Worm (Caenorhabditis elegans) whole organism, L3 larva: ENCODE results near the gene F19B6.10.

Source experiments
- R02D3.7 ChIP-seq: fragments of 150-350 bp; optimal IDR thresholded peaks from 2 replicates; lab custom pipeline; 2014; ENCODE audit warnings: missing biosample characterization, missing genetic modification characterization
- aly-2 ChIP-seq: fragments of 150-350 bp; optimal IDR thresholded peaks from 2 replicates; lab custom pipeline; 2014; ENCODE audit warnings: missing biosample characterization, missing genetic modification characterization
- ama-1 ChIP-seq: fragments of 150-350 bp; optimal IDR thresholded peaks from 2 replicates; lab custom pipeline; 2018
- ceh-16 ChIP-seq: sonication (generic microtip); optimal IDR thresholded peaks from 2 replicates; lab custom pipeline; 2017; ENCODE audit warnings: missing biosample characterization, missing genetic modification characterization
- ceh-28 ChIP-seq: fragments of 150-350 bp; optimal IDR thresholded peaks from 2 replicates; lab custom pipeline; 2014; ENCODE audit warnings: missing biosample characterization, missing genetic modification reagents, missing genetic modification characterization
- ceh-82 ChIP-seq: fragments of 150-350 bp; optimal IDR thresholded peaks from 2 replicates; lab custom pipeline; 2014; ENCODE audit warnings: missing biosample characterization, missing genetic modification characterization
- ceh-9 ChIP-seq: sonication (generic microtip); optimal IDR thresholded peaks from 2 replicates; lab custom pipeline; 2018; ENCODE audit warnings: missing biosample characterization, missing genetic modification characterization
- egl-27 ChIP-seq: sonication (generic microtip); optimal IDR thresholded peaks from 4 replicates; lab custom pipeline; 2017; ENCODE audit warnings: missing biosample characterization, missing genetic modification reagents, missing genetic modification characterization
- elt-1 ChIP-seq: fragments of 150-350 bp; optimal IDR thresholded peaks from 2 replicates; lab custom pipeline; 2014; ENCODE audit warnings: missing biosample characterization, missing genetic modification characterization
- elt-2 ChIP-seq: sonication (generic microtip); optimal IDR thresholded peaks from 2 replicates; lab custom pipeline; 2016; ENCODE audit warnings: missing genetic modification reagents, mild to moderate bottlenecking, missing genetic modification characterization, missing compliant biosample characterization
- elt-3 ChIP-seq, 3 experiments: fragments of 150-350 bp in 1 of 3; sonication (generic microtip) in 2 of 3; optimal IDR thresholded peaks; 2 replicates in 2 of 3; 4 replicates in 1 of 3; lab custom pipeline; 2014 to 2017; ENCODE audit warnings: missing biosample characterization in 3 of 3, missing genetic modification characterization in 3 of 3
- fkh-10 ChIP-seq: sonication (generic microtip); optimal IDR thresholded peaks from 2 replicates; lab custom pipeline; 2017; ENCODE audit warnings: missing biosample characterization, missing genetic modification reagents, missing genetic modification characterization
- fkh-2 ChIP-seq: fragments of 150-350 bp; optimal IDR thresholded peaks from 2 replicates; lab custom pipeline; 2014; ENCODE audit warnings: missing biosample characterization, missing genetic modification reagents, missing genetic modification characterization
- fos-1 ChIP-seq: fragments of 150-350 bp; optimal IDR thresholded peaks from 2 replicates; lab custom pipeline; 2014; ENCODE audit warnings: missing biosample characterization, missing genetic modification characterization
- hmg-11 ChIP-seq: sonication (generic microtip); optimal IDR thresholded peaks from 2 replicates; lab custom pipeline; 2016; ENCODE audit warnings: missing genetic modification characterization, missing compliant biosample characterization
- jun-1 ChIP-seq: fragments of 150-350 bp; optimal IDR thresholded peaks from 2 replicates; lab custom pipeline; 2014; ENCODE audit warnings: missing biosample characterization, missing genetic modification reagents, missing genetic modification characterization
- lsy-12 ChIP-seq: sonication (generic microtip); optimal IDR thresholded peaks from 2 replicates; lab custom pipeline; 2016; ENCODE audit warnings: mild to moderate bottlenecking, missing genetic modification characterization, missing compliant biosample characterization
- mdl-1 ChIP-seq: fragments of 150-350 bp; optimal IDR thresholded peaks from 2 replicates; lab custom pipeline; 2014; ENCODE audit warnings: missing biosample characterization, missing genetic modification characterization
- mml-1 ChIP-seq: fragments of 150-350 bp; sonication (generic microtip); optimal IDR thresholded peaks from 3 replicates; lab custom pipeline; 2014; ENCODE audit warnings: missing biosample characterization, missing genetic modification characterization
- nhr-11 ChIP-seq: fragments of 150-350 bp; optimal IDR thresholded peaks from 2 replicates; lab custom pipeline; 2014; ENCODE audit warnings: missing biosample characterization, missing genetic modification characterization
- nhr-12 ChIP-seq: fragments of 150-350 bp; optimal IDR thresholded peaks from 2 replicates; lab custom pipeline; 2014; ENCODE audit warnings: missing biosample characterization, missing genetic modification characterization
- nhr-23 ChIP-seq: fragments of 150-350 bp; optimal IDR thresholded peaks from 2 replicates; lab custom pipeline; 2014; ENCODE audit warnings: missing biosample characterization, missing genetic modification reagents, missing genetic modification characterization
- nhr-237 ChIP-seq: fragments of 150-350 bp; optimal IDR thresholded peaks from 2 replicates; lab custom pipeline; 2014; ENCODE audit warnings: missing biosample characterization, missing genetic modification characterization
- nhr-25 ChIP-seq: sonication (generic microtip); optimal IDR thresholded peaks from 2 replicates; lab custom pipeline; 2017; ENCODE audit warnings: missing biosample characterization, missing genetic modification characterization
- nhr-28 ChIP-seq: fragments of 150-350 bp; optimal IDR thresholded peaks from 2 replicates; lab custom pipeline; 2014; ENCODE audit warnings: missing biosample characterization, missing genetic modification characterization
- nhr-43 ChIP-seq: sonication (generic microtip); optimal IDR thresholded peaks from 2 replicates; lab custom pipeline; 2016; ENCODE audit warnings: mild to moderate bottlenecking, missing genetic modification characterization, missing compliant biosample characterization; ENCODE audit not compliant: poor library complexity, severe bottlenecking
- nhr-76 ChIP-seq: fragments of 150-350 bp; sonication (generic microtip); optimal IDR thresholded peaks from 5 replicates; lab custom pipeline; 2014; ENCODE audit warnings: missing biosample characterization, missing genetic modification characterization
- nhr-77 ChIP-seq: fragments of 150-350 bp; optimal IDR thresholded peaks from 2 replicates; lab custom pipeline; 2014; ENCODE audit warnings: missing biosample characterization, missing genetic modification characterization
- pha-4 ChIP-seq: fragments of 150-350 bp; optimal IDR thresholded peaks from 2 replicates; lab custom pipeline; 2014; ENCODE audit warnings: missing biosample characterization, missing genetic modification reagents, missing genetic modification characterization
- pqm-1 ChIP-seq: fragments of 150-350 bp; optimal IDR thresholded peaks from 2 replicates; lab custom pipeline; 2017; ENCODE audit warnings: missing biosample characterization, missing genetic modification characterization, inconsistent platforms
- sea-2 ChIP-seq: fragments of 150-350 bp; sonication (generic microtip); optimal IDR thresholded peaks from 4 replicates; lab custom pipeline; 2014; ENCODE audit warnings: missing biosample characterization, missing genetic modification reagents, missing genetic modification characterization
- snpc-4 ChIP-seq: fragments of 150-350 bp; optimal IDR thresholded peaks from 2 replicates; lab custom pipeline; 2014; ENCODE audit warnings: missing biosample characterization, missing genetic modification characterization
- unc-62 ChIP-seq: fragments of 150-350 bp; sonication (generic microtip); optimal IDR thresholded peaks from 4 replicates; lab custom pipeline; 2014; ENCODE audit warnings: missing biosample characterization, missing genetic modification reagents, missing genetic modification characterization
- zag-1 ChIP-seq: fragments of 150-350 bp; optimal IDR thresholded peaks from 2 replicates; lab custom pipeline; 2014; ENCODE audit warnings: missing biosample characterization, missing genetic modification characterization
- ztf-11 ChIP-seq: fragments of 150-350 bp; optimal IDR thresholded peaks from 2 replicates; lab custom pipeline; 2014; ENCODE audit warnings: missing biosample characterization, missing genetic modification characterization

The F19B6.10 gene

ce11 chrIV:12335248-12335647 is 1.7 kb upstream of the F19B6.10 start (continued):
- no peak for TF ChIP-seq nhr-43
- TF ChIP-seq pha-4 = peak; percentile 27
- no peak for TF ChIP-seq ceh-16 (tag; lab: Kevin White, UChicago)
- no peak for TF ChIP-seq ceh-82 (tag; lab: Kevin White, UChicago)
- no peak for TF ChIP-seq zag-1
- TF ChIP-seq nhr-12 (tag; lab: Kevin White, UChicago) = no peak
- no peak for TF ChIP-seq ama-1 (lab: Kevin White, UChicago)
- TF ChIP-seq egl-27 (tag; lab: Kevin White, UChicago) = no peak
- TF ChIP-seq elt-1 (tag; lab: Kevin White, UChicago) = no peak
- TF ChIP-seq nhr-25 (tag; lab: Kevin White, UChicago) = peak; percentile 44
- TF ChIP-seq ceh-9 (tag; lab: Kevin White, UChicago) = no peak
- no peak for TF ChIP-seq elt-2 (tag; lab: Kevin White, UChicago)
- TF ChIP-seq pqm-1 (tag; lab: Kevin White, UChicago) = no peak
- no peak for TF ChIP-seq aly-2 (tag; lab: Kevin White, UChicago)
- TF ChIP-seq ztf-11 (tag; lab: Kevin White, UChicago) = no peak
- TF ChIP-seq nhr-23 (tag; lab: Kevin White, UChicago) = no peak
- no peak for TF ChIP-seq mml-1
- no peak for TF ChIP-seq nhr-237 (tag; lab: Kevin White, UChicago)
- no peak for TF ChIP-seq nhr-76 (tag; lab: Kevin White, UChicago)
- TF ChIP-seq, all 47 proteins: peak for 7

ce11 chrIV:12335798-12336197 is 1.2 kb upstream of the F19B6.10 start, which contains the start of gene F19B6.1:
TSS of gene F19B6.1 (minus strand) at chrIV:12336075.
- TF ChIP-seq ceh-9 (tag; lab: Kevin White, UChicago) (no peak), nhr-25 (tag; lab: Kevin White, UChicago) (no peak), nhr-77 (tag; lab: Kevin White, UChicago) (no peak), hmg-11 (tag; lab: Kevin White, UChicago) (no peak), mml-1 (no peak), jun-1 (no peak), snpc-4 (no peak), zag-1 (no peak), mdl-1 (no peak), ceh-82 (tag; lab: Kevin White, UChicago) (no peak)

- TF ChIP-seq sea-2 (no peak), ztf-11 (tag; lab: Kevin White, UChicago) (no peak), pha-4 (no peak), egl-27 (tag; lab: Kevin White, UChicago) (no peak), ceh-28 (tag; lab: Kevin White, UChicago) (no peak), nhr-76 (tag; lab: Kevin White, UChicago) (no peak), elt-1 (tag; lab: Kevin White, UChicago) (no peak), unc-62 (GFP tag; lab: Kevin White, UChicago) (no peak), pqm-1 (tag; lab: Kevin White, UChicago) (no peak), ceh-9 (tag; lab: Kevin White, UChicago) (no peak), ceh-82 (tag; lab: Kevin White, UChicago) (no peak), jun-1 (no peak), ceh-16 (tag; lab: Kevin White, UChicago) (no peak), fkh-10 (GFP tag; lab: Kevin White, UChicago) (no peak), ama-1 (lab: Kevin White, UChicago) (no peak), fkh-2 (tag; lab: Kevin White, UChicago) (no peak)
Observed at ce11 chrIV:12340885-12341284, 3.9 kb downstream of the F19B6.10 start.

- TF ChIP-seq nhr-28 (tag; lab: Kevin White, UChicago) = no peak
- no peak for TF ChIP-seq pqm-1 (tag; lab: Kevin White, UChicago)
- no peak for TF ChIP-seq nhr-237 (tag; lab: Kevin White, UChicago)
- no peak for TF ChIP-seq ztf-11 (tag; lab: Kevin White, UChicago)
- no peak for TF ChIP-seq ceh-9 (tag; lab: Kevin White, UChicago)
- no peak for TF ChIP-seq elt-3 (tag; optimal IDR thresholded peaks at IDR 0.05; lab: Kevin White, UChicago)
- TF ChIP-seq ceh-82 (tag; lab: Kevin White, UChicago) = no peak
- TF ChIP-seq R02D3.7 = no peak
- TF ChIP-seq jun-1 = no peak
- no peak for TF ChIP-seq unc-62 (GFP tag; lab: Kevin White, UChicago)
- TF ChIP-seq egl-27 (tag; lab: Kevin White, UChicago) = no peak
- no peak for TF ChIP-seq lsy-12 (tag; lab: Kevin White, UChicago)
- TF ChIP-seq fkh-2 (tag; lab: Kevin White, UChicago) = no peak
- TF ChIP-seq hmg-11 (tag; lab: Kevin White, UChicago) = no peak
- no peak for TF ChIP-seq fos-1 (tag; lab: Kevin White, UChicago)
- no peak for TF ChIP-seq nhr-11 (tag; lab: Kevin White, UChicago)
- TF ChIP-seq nhr-77 (tag; lab: Kevin White, UChicago) = no peak
- TF ChIP-seq, all 47 proteins: peak for 0
Observed at ce11 chrIV:12349639-12350038, 12.6 kb downstream of the F19B6.10 start, which contains the start of gene best-22. TSS of gene best-22 (plus strand) at chrIV:12349939.
